Fruit fly (Drosophila melanogaster): ENCODE data around the gene hwt.

Gene hwt

dm6 chrX:12567663-12568062 lies 589 bp downstream of the hwt start (continued):
- TF ChIP-seq gcm (GFP tag; optimal IDR thresholded peaks at IDR 0.05), result peak; percentile 74
- TF ChIP-seq Aef1 (GFP tag; IDR thresholded peaks at IDR 0.05), result peak; percentile 67; the same call in 2 of the 3 replicates
- peak; percentile 68 for TF ChIP-seq CG34422 (GFP tag; IDR thresholded peaks at IDR 0.05)
- peak; percentile 76 for TF ChIP-seq CG9215 (GFP tag; IDR thresholded peaks at IDR 0.05)
- TF ChIP-seq CG14667 (GFP tag; IDR thresholded peaks at IDR 0.05), result no peak; the same call in 1 of the 2 replicates
- peak; percentile 86 for TF ChIP-seq Fer2 (tag; optimal IDR thresholded peaks at IDR 0.05)
- peak; percentile 44 for TF ChIP-seq CG12071 (GFP tag; optimal IDR thresholded peaks at IDR 0.05)
- TF ChIP-seq fd3F (GFP tag; optimal IDR thresholded peaks at IDR 0.05), result peak; percentile 85
- peak; percentile 57 for TF ChIP-seq sisA (GFP tag; IDR thresholded peaks at IDR 0.05)
- TF ChIP-seq nau (GFP tag; optimal IDR thresholded peaks at IDR 0.05), result peak; percentile 45
- peak; percentile 96 for TF ChIP-seq Fer1 (GFP tag; optimal IDR thresholded peaks at IDR 0.05)
- TF ChIP-seq ab (GFP tag; optimal IDR thresholded peaks at IDR 0.05), result no peak
- peak; percentile 61 for TF ChIP-seq nerfin-1 (tag; optimal IDR thresholded peaks at IDR 0.05)
- peak; percentile 16; the same call in 1 of the 3 replicates for TF ChIP-seq CG2889 (GFP tag; IDR thresholded peaks at IDR 0.05)
- peak; percentile 80 for TF ChIP-seq CG6765 (GFP tag; optimal IDR thresholded peaks at IDR 0.05)
- peak; percentile 75 for TF ChIP-seq CG17328 (GFP tag; IDR thresholded peaks at IDR 0.05)
- TF ChIP-seq Gsc (GFP tag; IDR thresholded peaks at IDR 0.05), result 0 out of 2 replicates have a peak, but pooled peaks have one; percentile 14
- peak; percentile 65 for TF ChIP-seq kah (GFP tag; optimal IDR thresholded peaks at IDR 0.05)
- no peak for TF ChIP-seq lbe (GFP tag; optimal IDR thresholded peaks at IDR 0.05)
- peak; percentile 4 for TF ChIP-seq CG31365 (tag; optimal IDR thresholded peaks at IDR 0.05)
- peak; percentile 38; the same call in 1 of the 2 replicates for TF ChIP-seq CG14441 (GFP tag; IDR thresholded peaks at IDR 0.05)
- TF ChIP-seq CG3995 (GFP tag; optimal IDR thresholded peaks at IDR 0.05), result no peak
- peak; percentile 91 for TF ChIP-seq CG15269 (tag; optimal IDR thresholded peaks at IDR 0.05)
- no peak for TF ChIP-seq CG13624 (GFP tag; optimal IDR thresholded peaks at IDR 0.05)
- TF ChIP-seq CG12155 (GFP tag; optimal IDR thresholded peaks at IDR 0.05), result peak; percentile 50
- peak; percentile 68 for TF ChIP-seq CG11247 (GFP tag; IDR thresholded peaks at IDR 0.05)
- TF ChIP-seq Myb (GFP tag; optimal IDR thresholded peaks at IDR 0.05), result no peak
- TF ChIP-seq hth (optimal IDR thresholded peaks at IDR 0.05), result no peak
- TF ChIP-seq CG18262 (tag; optimal IDR thresholded peaks at IDR 0.05), result peak; percentile 73
- TF ChIP-seq Lim3 (GFP tag; IDR thresholded peaks at IDR 0.05), result 0 out of 2 replicates have a peak, but pooled peaks have one; percentile 31
- TF ChIP-seq Optix (GFP tag; IDR thresholded peaks at IDR 0.05), result 0 out of 3 replicates have a peak, but pooled peaks have one; percentile 10
- TF ChIP-seq CG13287 (GFP tag; IDR thresholded peaks at IDR 0.05; ENCODE audit: partially characterized antibody), result no peak
- TF ChIP-seq CG6654 (GFP tag; optimal IDR thresholded peaks at IDR 0.05), result peak; percentile 27
- no peak for TF ChIP-seq CG9876 (GFP tag; optimal IDR thresholded peaks at IDR 0.05)
- TF ChIP-seq Nf-YC (tag; optimal IDR thresholded peaks at IDR 0.05), result peak; percentile 79
- peak; percentile 71 for TF ChIP-seq cas (GFP tag; IDR thresholded peaks at IDR 0.05)
- TF ChIP-seq CG4730 (GFP tag; IDR thresholded peaks at IDR 0.05), result peak; percentile 50; the same call in 1 of the 2 replicates
- peak; percentile 69 for TF ChIP-seq exex (tag; optimal IDR thresholded peaks at IDR 0.05)
- TF ChIP-seq CG4328 (GFP tag; optimal IDR thresholded peaks at IDR 0.05), result peak; percentile 75
- peak; percentile 79 for TF ChIP-seq Rfx (GFP tag; IDR thresholded peaks at IDR 0.05)
- no peak for TF ChIP-seq chn (GFP tag; optimal IDR thresholded peaks at IDR 0.05)
- TF ChIP-seq prd (optimal IDR thresholded peaks at IDR 0.05), result no peak
- peak; percentile 76 for TF ChIP-seq prd (GFP tag; IDR thresholded peaks at IDR 0.05)
- TF ChIP-seq seq (GFP tag; IDR thresholded peaks at IDR 0.05), result peak; percentile 81
- TF ChIP-seq ase (GFP tag; IDR thresholded peaks at IDR 0.05), result no peak; the same call in 2 of the 3 replicates
- peak in 1 of 2 experiments; percentile 60 for TF ChIP-seq Eip74EF (GFP tag; optimal IDR thresholded peaks at IDR 0.05)
- TF ChIP-seq CG12219 (GFP tag; optimal IDR thresholded peaks at IDR 0.05), result peak; percentile 45
- no peak for TF ChIP-seq zen2 (GFP tag; IDR thresholded peaks at IDR 0.05; ENCODE audit: partially characterized antibody)
- TF ChIP-seq CG10543 (GFP tag; optimal IDR thresholded peaks at IDR 0.05), result peak; percentile 80
- TF ChIP-seq Awh (GFP tag; IDR thresholded peaks at IDR 0.05), result peak; percentile 67
- peak; percentile 34 for TF ChIP-seq lilli (GFP tag; optimal IDR thresholded peaks at IDR 0.05)
